Worm (Caenorhabditis elegans) whole organism, mixed stage, embryonic: Measurements from ENCODE around the gene K12H4.5.

Source experiments
- M03D4.4 ChIP-seq: sonication (generic microtip); optimal IDR thresholded peaks from 2 replicates; lab custom pipeline; 2017; ENCODE audit warnings: mild to moderate bottlenecking, missing genetic modification characterization, missing compliant biosample characterization
- bed-3 ChIP-seq: fragments of 200-800 bp; sonication (Bioruptor generic); optimal IDR thresholded peaks from 3 replicates; lab custom pipeline; 2018; ENCODE audit warnings: mild to moderate bottlenecking, missing genetic modification characterization, moderate library complexity, missing compliant biosample characterization
- blmp-1 ChIP-seq: fragments of 150-350 bp; optimal IDR thresholded peaks from 2 replicates; lab custom pipeline; 2014; ENCODE audit warnings: missing biosample characterization, missing genetic modification characterization
- ceh-39 ChIP-seq: fragments of 150-350 bp; optimal IDR thresholded peaks from 2 replicates; lab custom pipeline; 2014; ENCODE audit warnings: missing biosample characterization, missing genetic modification characterization
- ceh-43 ChIP-seq: fragments of 200-800 bp; sonication (Bioruptor generic); optimal IDR thresholded peaks from 2 replicates; lab custom pipeline; 2018; ENCODE audit warnings: mild to moderate bottlenecking, missing genetic modification characterization, moderate library complexity, missing compliant biosample characterization
- ceh-83 ChIP-seq: fragments of 200-800 bp; sonication (Bioruptor generic); optimal IDR thresholded peaks from 2 replicates; lab custom pipeline; 2018; ENCODE audit warnings: mild to moderate bottlenecking, missing genetic modification characterization, missing compliant biosample characterization
- ces-1 ChIP-seq: fragments of 150-350 bp; optimal IDR thresholded peaks from 2 replicates; lab custom pipeline; 2014; ENCODE audit warnings: missing biosample characterization, missing genetic modification reagents, missing genetic modification characterization
- cnd-1 ChIP-seq: fragments of 200-800 bp; sonication (Bioruptor generic); optimal IDR thresholded peaks from 2 replicates; lab custom pipeline; 2018; ENCODE audit warnings: mild to moderate bottlenecking, missing genetic modification characterization, missing compliant biosample characterization
- drap-1 ChIP-seq: fragments of 200-800 bp; sonication (Bioruptor generic); optimal IDR thresholded peaks from 3 replicates; lab custom pipeline; 2018; ENCODE audit warnings: mild to moderate bottlenecking, missing genetic modification characterization, missing compliant biosample characterization
- elt-1 ChIP-seq: sonication (generic microtip); optimal IDR thresholded peaks from 2 replicates; lab custom pipeline; 2017; ENCODE audit warnings: missing genetic modification characterization, mild to moderate bottlenecking, missing compliant biosample characterization, antibody characterized with exemption, moderate library complexity, borderline replicate concordance; ENCODE audit not compliant: insufficient read depth
- flh-1 ChIP-seq: fragments of 200-800 bp; sonication (Bioruptor generic); optimal IDR thresholded peaks from 2 replicates; lab custom pipeline; 2018; ENCODE audit warnings: mild to moderate bottlenecking, missing genetic modification characterization, moderate library complexity, missing compliant biosample characterization
- ham-2 ChIP-seq: fragments of 200-800 bp; sonication (Bioruptor generic); optimal IDR thresholded peaks from 2 replicates; lab custom pipeline; 2018; ENCODE audit warnings: mild to moderate bottlenecking, missing genetic modification characterization, missing compliant biosample characterization
- hlh-1 ChIP-seq: fragments of 150-350 bp; optimal IDR thresholded peaks from 2 replicates; lab custom pipeline; 2014; ENCODE audit warnings: missing biosample characterization, missing genetic modification reagents, missing genetic modification characterization
- lin-13 ChIP-seq: fragments of 150-350 bp; optimal IDR thresholded peaks from 2 replicates; lab custom pipeline; 2014; ENCODE audit warnings: missing biosample characterization, missing genetic modification characterization
- lin-32 ChIP-seq: fragments of 200-800 bp; sonication (Bioruptor generic); optimal IDR thresholded peaks from 2 replicates; lab custom pipeline; 2018; ENCODE audit warnings: mild to moderate bottlenecking, missing genetic modification characterization, missing compliant biosample characterization
- lsy-2 ChIP-seq: fragments of 150-350 bp; optimal IDR thresholded peaks from 2 replicates; lab custom pipeline; 2014; ENCODE audit warnings: missing biosample characterization, missing genetic modification characterization
- mep-1 ChIP-seq: fragments of 150-350 bp; optimal IDR thresholded peaks from 2 replicates; lab custom pipeline; 2017; ENCODE audit warnings: missing biosample characterization, missing genetic modification reagents, missing genetic modification characterization, inconsistent platforms
- nhr-12 ChIP-seq: fragments of 150-350 bp; optimal IDR thresholded peaks from 2 replicates; lab custom pipeline; 2014; ENCODE audit warnings: missing biosample characterization, missing genetic modification characterization
- nhr-2 ChIP-seq: fragments of 150-350 bp; optimal IDR thresholded peaks from 2 replicates; lab custom pipeline; 2014; ENCODE audit warnings: missing biosample characterization, missing genetic modification characterization
- nhr-237 ChIP-seq: fragments of 150-350 bp; optimal IDR thresholded peaks from 2 replicates; lab custom pipeline; 2014; ENCODE audit warnings: missing biosample characterization, missing genetic modification characterization
- nhr-28 ChIP-seq: fragments of 150-350 bp; optimal IDR thresholded peaks from 2 replicates; lab custom pipeline; 2014; ENCODE audit warnings: missing biosample characterization, missing genetic modification characterization
- nhr-76 ChIP-seq: sonication (generic microtip); optimal IDR thresholded peaks from 2 replicates; lab custom pipeline; 2017; ENCODE audit warnings: missing biosample characterization, missing genetic modification characterization
- pha-4 ChIP-seq: fragments of 150-350 bp; optimal IDR thresholded peaks from 2 replicates; lab custom pipeline; 2018; ENCODE audit warnings: missing biosample characterization, missing genetic modification reagents, missing genetic modification characterization
- sem-2 ChIP-seq: fragments of 200-800 bp; sonication (Bioruptor generic); optimal IDR thresholded peaks from 2 replicates; lab custom pipeline; 2018; ENCODE audit warnings: mild to moderate bottlenecking, missing genetic modification characterization, missing compliant biosample characterization
- sptf-1 ChIP-seq: sonication (generic microtip); optimal IDR thresholded peaks from 2 replicates; lab custom pipeline; 2017; ENCODE audit warnings: mild to moderate bottlenecking, missing genetic modification characterization, moderate library complexity, missing compliant biosample characterization
- tbx-8 ChIP-seq: fragments of 200-800 bp; sonication (Bioruptor generic); optimal IDR thresholded peaks from 2 replicates; lab custom pipeline; 2018; ENCODE audit warnings: mild to moderate bottlenecking, missing genetic modification characterization, moderate library complexity, missing compliant biosample characterization
- unc-120 ChIP-seq: sonication (generic microtip); optimal IDR thresholded peaks from 2 replicates; lab custom pipeline; 2017; ENCODE audit warnings: missing genetic modification characterization, missing compliant biosample characterization; ENCODE audit not compliant: poor library complexity, severe bottlenecking
- unc-62 ChIP-seq: fragments of 150-350 bp; optimal IDR thresholded peaks from 2 replicates; lab custom pipeline; 2014; ENCODE audit warnings: missing biosample characterization, missing genetic modification reagents, missing genetic modification characterization
- ztf-11 ChIP-seq: fragments of 150-350 bp; optimal IDR thresholded peaks from 2 replicates; lab custom pipeline; 2014; ENCODE audit warnings: missing biosample characterization, missing genetic modification characterization

The K12H4.5 gene

ce11 chrIII:8022077-8022476 is 22.2 kb upstream of the K12H4.5 start, which contains the start of gene F44B9.2:
F44B9.2 (plus strand) TSS chrIII:8022463.
- TF ChIP-seq nhr-237 = no peak
- peak; percentile 17 for TF ChIP-seq hlh-1
- TF ChIP-seq unc-120 (tag; lab: Kevin White, UChicago) = peak; percentile 75
- no peak for TF ChIP-seq drap-1

ce11 chrIII:8027942-8028341 is 16.3 kb upstream of the K12H4.5 start, which contains the start of gene mdt-30:
mdt-30 (minus strand) TSS chrIII:8028042.
- TF ChIP-seq ztf-11 (no peak), lin-13 (tag; lab: Kevin White, UChicago) (no peak), mep-1 (tag; lab: Kevin White, UChicago) (no peak), sem-2 (GFP tag; lab: Kevin White, UChicago) (no peak), cnd-1 (tag; lab: Kevin White, UChicago) (no peak), flh-1 (no peak), drap-1 (no peak), nhr-2 (tag; lab: Kevin White, UChicago) (no peak), M03D4.4 (tag; lab: Kevin White, UChicago) (no peak), lsy-2 (tag; lab: Kevin White, UChicago) (no peak), elt-1 (tag; lab: Kevin White, UChicago) (no peak), blmp-1 (tag; lab: Kevin White, UChicago) (no peak), unc-62 (no peak), nhr-237 (no peak), ceh-39 (tag; lab: Kevin White, UChicago) (no peak)

DNA sequence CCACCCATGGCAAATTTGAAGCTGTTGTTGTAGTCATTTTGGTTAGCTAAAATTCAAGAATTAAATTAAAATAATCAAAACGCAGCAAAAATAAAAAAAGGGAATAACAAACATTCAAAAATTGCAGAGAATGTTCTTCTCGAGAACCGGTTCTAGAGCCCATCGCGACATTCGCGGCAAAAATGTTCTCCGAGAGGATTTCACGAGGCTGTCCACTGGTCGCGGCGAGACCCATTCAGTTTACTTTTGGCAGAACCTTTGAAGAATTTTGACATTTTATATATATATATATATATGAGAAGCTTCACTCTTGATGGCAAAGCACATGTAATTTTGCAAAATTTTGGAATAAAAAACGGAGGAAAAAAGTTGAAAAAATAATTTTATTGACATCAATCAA is 14.8 kb upstream of the K12H4.5 start, which contains the start of gene F44B9.8:
Gene F44B9.8, minus strand, starts transcription at position 163 of the 400 bp plus-strand sequence.
- TF ChIP-seq nhr-237 (peak; percentile 31), pha-4 (tag; lab: Kevin White, UChicago) (peak; percentile 17), lsy-2 (tag; lab: Kevin White, UChicago) (peak; percentile 39), unc-62 (no peak)

- TF ChIP-seq ceh-43 (GFP tag; lab: Kevin White, UChicago) (no peak), ceh-39 (tag; lab: Kevin White, UChicago) (no peak), flh-1 (no peak), nhr-76 (tag; lab: Kevin White, UChicago) (no peak), nhr-12 (tag; lab: Kevin White, UChicago) (no peak), bed-3 (no peak), nhr-2 (tag; lab: Kevin White, UChicago) (no peak), hlh-1 (no peak), ces-1 (GFP tag; lab: Kevin White, UChicago) (no peak), nhr-237 (no peak), tbx-8 (GFP tag; lab: Kevin White, UChicago) (no peak), ztf-11 (no peak), M03D4.4 (tag; lab: Kevin White, UChicago) (no peak), lin-13 (tag; lab: Kevin White, UChicago) (no peak), unc-120 (tag; lab: Kevin White, UChicago) (no peak), nhr-28 (tag; lab: Kevin White, UChicago) (no peak), elt-1 (tag; lab: Kevin White, UChicago) (no peak)
Measured at ce11 chrIII:8030963-8031362, 13.3 kb upstream of the K12H4.5 start, which contains the start of gene F44B9.9. F44B9.9 (minus strand) TSS chrIII:8031063.

ce11 chrIII:8033534-8033933 is 10.8 kb upstream of the K12H4.5 start, which contains the start of gene F44B9.10:
F44B9.10 (minus strand) TSS chrIII:8033634.
- TF ChIP-seq blmp-1 (tag; lab: Kevin White, UChicago) = no peak
- TF ChIP-seq sem-2 (GFP tag; lab: Kevin White, UChicago) = no peak
- TF ChIP-seq nhr-28 (tag; lab: Kevin White, UChicago) = no peak
- no peak for TF ChIP-seq ceh-83 (GFP tag; lab: Kevin White, UChicago)
- TF ChIP-seq drap-1 = no peak
- TF ChIP-seq ces-1 (GFP tag; lab: Kevin White, UChicago) = no peak
- no peak for TF ChIP-seq lin-13 (tag; lab: Kevin White, UChicago)
- TF ChIP-seq flh-1 = no peak

DNA sequence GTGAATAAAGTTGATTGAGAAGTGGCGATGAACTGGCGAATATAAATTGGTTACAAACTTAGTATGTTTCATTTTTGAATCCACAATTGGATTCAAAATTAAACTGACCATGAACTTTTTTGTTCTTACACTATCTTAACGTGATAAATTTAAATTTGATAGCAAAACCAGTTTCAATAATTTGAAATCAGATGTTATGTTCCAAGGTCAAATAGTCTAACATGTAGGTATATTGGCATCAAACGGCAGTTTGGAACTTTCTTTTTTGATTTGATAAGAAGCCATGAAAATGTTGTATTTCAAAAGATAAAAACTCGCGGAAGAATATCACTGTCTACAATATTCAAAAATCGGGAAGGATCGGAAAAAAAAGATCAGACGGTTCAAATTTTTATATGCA is 8.2 kb upstream of the K12H4.5 start:
- TF ChIP-seq ham-2 = no peak
- TF ChIP-seq lsy-2 (tag; lab: Kevin White, UChicago) = no peak
- TF ChIP-seq ces-1 (GFP tag; lab: Kevin White, UChicago) = no peak
- no peak for TF ChIP-seq hlh-1
- no peak for TF ChIP-seq sptf-1
- no peak for TF ChIP-seq tbx-8 (GFP tag; lab: Kevin White, UChicago)
- TF ChIP-seq lin-32 (GFP tag; lab: Kevin White, UChicago) = no peak
- no peak for TF ChIP-seq lin-13 (tag; lab: Kevin White, UChicago)
- TF ChIP-seq, all 35 proteins: peak for 0
